Worm (Caenorhabditis elegans): Measurements from ENCODE around the gene pas-2.

The pas-2 gene

ce11 chrV:10729456-10729904 is 40.7 kb upstream of the pas-2 start (continued):
- TF ChIP-seq egl-43 (GFP tag; IDR thresholded peaks at IDR 0.05): no peak
- TF ChIP-seq spr-3 (GFP tag; optimal IDR thresholded peaks at IDR 0.05): no peak
- TF ChIP-seq ztf-7 (tag; optimal IDR thresholded peaks at IDR 0.05): no peak
- peak; percentile 27 for TF ChIP-seq lin-13 (GFP tag; optimal IDR thresholded peaks at IDR 0.05)
- TF ChIP-seq fos-1 (tag; optimal IDR thresholded peaks at IDR 0.05): no peak
- no peak for TF ChIP-seq unc-39 (tag; optimal IDR thresholded peaks at IDR 0.05)
- no peak for TF ChIP-seq F10B5.3 (tag; optimal IDR thresholded peaks at IDR 0.05)
- TF ChIP-seq cey-2 (tag; optimal IDR thresholded peaks at IDR 0.05; ENCODE audit: borderline replicate concordance, insufficient read depth): peak; percentile 46
- no peak for TF ChIP-seq sdz-12 (GFP tag; optimal IDR thresholded peaks at IDR 0.05)
- no peak for TF ChIP-seq arid-1 (GFP tag; conservative IDR thresholded peaks at IDR 0.05)
- TF ChIP-seq set-16 (GFP tag; IDR thresholded peaks at IDR 0.05): no peak
- peak; percentile 85 for TF ChIP-seq hlh-11 (tag; optimal IDR thresholded peaks at IDR 0.05)
- TF ChIP-seq pqm-1 (tag; optimal IDR thresholded peaks at IDR 0.05): peak; percentile 84
- no peak for TF ChIP-seq Y48G9A.11 (GFP tag; IDR thresholded peaks at IDR 0.05)
- 0 out of 2 replicates have a peak, but pooled peaks have one; percentile 31 for TF ChIP-seq saeg-2 (GFP tag; IDR thresholded peaks at IDR 0.05)
- TF ChIP-seq zfp-2 (tag; optimal IDR thresholded peaks at IDR 0.05): no peak
- peak in 1 of 2 experiments; percentile 47 for TF ChIP-seq lsy-2 (tag; optimal IDR thresholded peaks at IDR 0.05)
- TF ChIP-seq mdt-29 (GFP tag; IDR thresholded peaks at IDR 0.05): no peak
- TF ChIP-seq D1046.2 (GFP tag; IDR thresholded peaks at IDR 0.05): no peak
- TF ChIP-seq nhr-11 (tag; optimal IDR thresholded peaks at IDR 0.05): no peak
- no peak for TF ChIP-seq nhr-111 (GFP tag; optimal IDR thresholded peaks at IDR 0.05)
- TF ChIP-seq lin-38 (GFP tag; IDR thresholded peaks at IDR 0.05): no peak
- TF ChIP-seq madf-9 (GFP tag; conservative IDR thresholded peaks at IDR 0.05): no peak
- TF ChIP-seq daf-16 (GFP tag; optimal IDR thresholded peaks at IDR 0.05): no peak
- peak; percentile 80 for TF ChIP-seq daf-16 (tag; optimal IDR thresholded peaks at IDR 0.05)
- TF ChIP-seq unc-62 (GFP tag; optimal IDR thresholded peaks at IDR 0.05 in 1 of 2): peak in 1 of 2 experiments; percentile 86
- no peak for TF ChIP-seq unc-62 (tag; optimal IDR thresholded peaks at IDR 0.05)
- TF ChIP-seq hlh-30 (tag; optimal IDR thresholded peaks at IDR 0.05; ENCODE audit: insufficient read depth): peak; percentile 76
- no peak for TF ChIP-seq snpc-4 (tag; optimal IDR thresholded peaks at IDR 0.05)
- TF ChIP-seq nhr-41 (GFP tag; IDR thresholded peaks at IDR 0.05): no peak
- no peak for TF ChIP-seq ceh-32 (tag; optimal IDR thresholded peaks at IDR 0.05; ENCODE audit: poor library complexity)
- no peak for TF ChIP-seq Y75B8A.6 (GFP tag; IDR thresholded peaks at IDR 0.05)
- no peak for TF ChIP-seq aha-1 (tag)
- TF ChIP-seq gei-8 (GFP tag; optimal IDR thresholded peaks at IDR 0.05): peak; percentile 23
- TF ChIP-seq nhr-42 (GFP tag; IDR thresholded peaks at IDR 0.05): no peak
- TF ChIP-seq attf-4 (tag; optimal IDR thresholded peaks at IDR 0.05): no peak
- TF ChIP-seq spr-1 (tag; optimal IDR thresholded peaks at IDR 0.05): no peak
- 0 out of 2 replicates have a peak, but pooled peaks have one; percentile 11 for TF ChIP-seq pha-4 (GFP tag; IDR thresholded peaks at IDR 0.05)
- no peak for TF ChIP-seq pha-4 (tag; optimal IDR thresholded peaks at IDR 0.05)
- no peak for TF ChIP-seq aly-2 (tag; optimal IDR thresholded peaks at IDR 0.05)
- TF ChIP-seq nhr-25 (tag; optimal IDR thresholded peaks at IDR 0.05; ENCODE audit: borderline replicate concordance, insufficient read depth): no peak
- TF ChIP-seq F49E8.2 (tag; optimal IDR thresholded peaks at IDR 0.05; ENCODE audit: borderline replicate concordance): no peak
- TF ChIP-seq lin-29 (GFP tag; IDR thresholded peaks at IDR 0.05): no peak
- 0 out of 2 replicates have a peak, but pooled peaks have one; percentile 40 for TF ChIP-seq lin-1 (GFP tag; IDR thresholded peaks at IDR 0.05)
- TF ChIP-seq mdl-1 (tag; optimal IDR thresholded peaks at IDR 0.05): peak; percentile 59 to 75
- TF ChIP-seq daf-12 (tag; optimal IDR thresholded peaks at IDR 0.05): no peak
- TF ChIP-seq nhr-28 (tag; optimal IDR thresholded peaks at IDR 0.05): peak; percentile 99
- no peak for TF ChIP-seq ceh-28 (tag; optimal IDR thresholded peaks at IDR 0.05)
- TF ChIP-seq mxl-2 (GFP tag; conservative IDR thresholded peaks at IDR 0.05): no peak
- TF ChIP-seq jun-1 (tag; optimal IDR thresholded peaks at IDR 0.05): no peak
- peak; percentile 91 for TF ChIP-seq nhr-48 (tag; optimal IDR thresholded peaks at IDR 0.05)
- peak; percentile 39 for TF ChIP-seq nhr-102 (tag; optimal IDR thresholded peaks at IDR 0.05)

Data from whole organism, L4 larva.